Worm (Caenorhabditis elegans): ENCODE measurements around the gene F44D12.16.

Gene F44D12.16

ce11 chrIV:9994895-9995394, 33.9 kb upstream of the F44D12.16 start, which contains the start of gene uba-1 (continued):
- TF ChIP-seq bed-1 (GFP tag; IDR thresholded peaks at IDR 0.05) (no peak), mxl-1 (tag; optimal IDR thresholded peaks at IDR 0.05) (no peak), zim-3 (tag; optimal IDR thresholded peaks at IDR 0.05) (no peak), T07F8.4 (tag; optimal IDR thresholded peaks at IDR 0.05) (no peak), die-1 (tag; optimal IDR thresholded peaks at IDR 0.05) (peak; percentile 42), akir-1 (GFP tag; optimal IDR thresholded peaks at IDR 0.05) (no peak), attf-6 (GFP tag; IDR thresholded peaks at IDR 0.05) (0 out of 2 replicates have a peak, but pooled peaks have one; percentile 25), ztf-25 (GFP tag; IDR thresholded peaks at IDR 0.05) (no peak), ZK185.1 (tag; optimal IDR thresholded peaks at IDR 0.05; ENCODE audit: poor library complexity, severe bottlenecking) (peak; percentile 87), cebp-1 (GFP tag; IDR thresholded peaks at IDR 0.05) (peak; percentile 49; the same call in 1 of the 2 replicates), cebp-1 (tag; optimal IDR thresholded peaks at IDR 0.05) (peak; percentile 94), ztf-3 (GFP tag; optimal IDR thresholded peaks at IDR 0.05) (no peak), madf-3 (GFP tag; IDR thresholded peaks at IDR 0.05) (no peak), repo-1 (tag; optimal IDR thresholded peaks at IDR 0.05) (peak; percentile 84), F10E7.11 (tag; optimal IDR thresholded peaks at IDR 0.05) (no peak), dpl-1 (GFP tag; optimal IDR thresholded peaks at IDR 0.05) (peak; percentile 79), B0261.1 (tag; optimal IDR thresholded peaks at IDR 0.05) (no peak), tbp1 (GFP tag; optimal IDR thresholded peaks at IDR 0.05) (peak; percentile 42), ekl-4 (GFP tag; IDR thresholded peaks at IDR 0.05) (peak; percentile 71; the same call in 1 of the 2 replicates), gei-17 (GFP tag; optimal IDR thresholded peaks at IDR 0.05) (no peak), madf-6 (GFP tag; IDR thresholded peaks at IDR 0.05) (peak; percentile 94), nhr-80 (tag; optimal IDR thresholded peaks at IDR 0.05) (peak; percentile 7), chd-7 (tag; optimal IDR thresholded peaks at IDR 0.05) (peak; percentile 35), rcor-1 (GFP tag; IDR thresholded peaks at IDR 0.05) (0 out of 2 replicates have a peak, but pooled peaks have one; percentile 6), pha-4 (tag; optimal IDR thresholded peaks at IDR 0.05) (no peak), lir-1 (GFP tag; conservative IDR thresholded peaks at IDR 0.05) (no peak; the same call in 1 of the 2 replicates)

ce11 chrIV:9998487-9999218, 30.2 kb upstream of the F44D12.16 start, which contains the start of gene pyp-1:
pyp-1 (minus strand) TSS chrIV:9998925.
- TF ChIP-seq snpc-1.3 (tag; optimal IDR thresholded peaks at IDR 0.05; ENCODE audit: insufficient read depth) (no peak), nhr-120 (GFP tag; IDR thresholded peaks at IDR 0.05) (no peak), F52B5.7 (tag; optimal IDR thresholded peaks at IDR 0.05) (no peak), mxl-1 (tag; optimal IDR thresholded peaks at IDR 0.05) (no peak), lsl-1 (GFP tag; optimal IDR thresholded peaks at IDR 0.05) (peak; percentile 89), sdz-38 (tag; optimal IDR thresholded peaks at IDR 0.05) (no peak), somi-1 (GFP tag; optimal IDR thresholded peaks at IDR 0.05) (no peak), mcd-1 (GFP tag; IDR thresholded peaks at IDR 0.05) (0 out of 2 replicates have a peak, but pooled peaks have one; percentile 4), him-1 (tag; optimal IDR thresholded peaks at IDR 0.05) (no peak), C17E4.6 (GFP tag; IDR thresholded peaks at IDR 0.05) (no peak), madf-8 (GFP tag; conservative IDR thresholded peaks at IDR 0.05) (peak; percentile 98), lin-26 (GFP tag; IDR thresholded peaks at IDR 0.05) (no peak), nhr-179 (tag; optimal IDR thresholded peaks at IDR 0.05) (no peak), atf-7 (tag; optimal IDR thresholded peaks at IDR 0.05) (no peak), D2030.7 (GFP tag; IDR thresholded peaks at IDR 0.05) (0 out of 2 replicates have a peak, but pooled peaks have one; percentile 19), aptf-3 (GFP tag; IDR thresholded peaks at IDR 0.05) (no peak), ztf-3 (GFP tag; optimal IDR thresholded peaks at IDR 0.05) (no peak), ceh-58 (GFP tag; IDR thresholded peaks at IDR 0.05) (no peak), nhr-80 (tag; optimal IDR thresholded peaks at IDR 0.05) (peak; percentile 18), ekl-4 (GFP tag; IDR thresholded peaks at IDR 0.05) (no peak), aptf-2 (GFP tag; conservative IDR thresholded peaks at IDR 0.05) (no peak), K12H6.12 (tag; optimal IDR thresholded peaks at IDR 0.05) (peak; percentile 7), F23B12.7 (tag; optimal IDR thresholded peaks at IDR 0.05; ENCODE audit: insufficient read depth) (peak; percentile 17), ztf-6 (GFP tag; IDR thresholded peaks at IDR 0.05) (no peak), die-1 (tag; optimal IDR thresholded peaks at IDR 0.05) (no peak), sptf-2 (GFP tag; optimal IDR thresholded peaks at IDR 0.05) (no peak)
